Fruit fly (Drosophila melanogaster): ENCODE data around the gene mus201.

Gene mus201

DNA sequence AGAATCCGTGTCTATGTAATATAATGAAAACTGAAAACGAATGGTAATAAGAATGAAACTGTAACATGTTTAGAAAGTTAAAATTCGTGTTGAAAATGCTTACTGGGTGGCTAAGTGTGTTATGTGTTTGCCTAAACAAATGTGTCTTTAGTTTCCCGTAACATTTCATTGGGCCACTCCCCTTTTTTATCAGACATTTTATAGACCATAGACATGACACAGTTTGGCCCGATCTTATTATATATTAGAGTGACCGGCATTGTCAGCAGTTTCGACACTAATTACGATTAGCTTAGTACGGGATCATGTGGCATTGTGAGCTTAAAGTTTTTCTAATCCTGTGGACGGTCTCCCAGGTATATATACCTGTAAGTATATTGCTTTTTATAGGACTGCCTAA lies 39.1 kb downstream of the mus201 start, which contains the start of gene CheA29a:
Gene CheA29a, plus strand, starts transcription at position 301 of the 400 bp plus-strand sequence.
- TF ChIP-seq foxo (GFP tag; optimal IDR thresholded peaks at IDR 0.05) (no peak), dl (GFP tag; optimal IDR thresholded peaks at IDR 0.05; ENCODE audit: insufficient read depth in 1 of 2, partially characterized antibody in 2 of 2) (no peak), Abd-B (GFP tag; optimal IDR thresholded peaks at IDR 0.05) (no peak), Dfd (GFP tag; optimal IDR thresholded peaks at IDR 0.05) (no peak)

DNA sequence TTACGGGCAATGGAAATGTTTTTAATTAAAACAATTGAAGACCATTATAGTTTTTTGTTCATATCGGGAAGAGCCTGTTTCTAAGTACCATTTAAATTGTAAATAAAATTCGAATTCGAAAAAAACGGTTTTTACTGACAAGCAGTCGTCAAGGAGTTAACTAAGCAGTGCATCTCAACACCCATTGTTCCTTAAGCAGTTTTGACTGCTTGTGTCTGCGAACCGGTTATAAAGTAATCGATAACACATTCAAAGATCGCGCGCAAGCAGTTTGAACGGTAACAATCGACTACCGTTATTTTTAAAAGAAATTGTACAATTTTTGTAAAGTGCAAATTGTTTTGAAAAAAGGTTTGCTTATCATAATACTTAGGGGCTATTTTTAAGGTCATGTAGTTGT lies 40.0 kb downstream of the mus201 start:
- TF ChIP-seq Myc (optimal IDR thresholded peaks at IDR 0.05), result peak; percentile 74
- TF ChIP-seq N (GFP tag; optimal IDR thresholded peaks at IDR 0.05), result peak; percentile 83
- TF ChIP-seq Hr83 (GFP tag; optimal IDR thresholded peaks at IDR 0.05; ENCODE audit: poor library complexity, severe bottlenecking), result no peak

DNA sequence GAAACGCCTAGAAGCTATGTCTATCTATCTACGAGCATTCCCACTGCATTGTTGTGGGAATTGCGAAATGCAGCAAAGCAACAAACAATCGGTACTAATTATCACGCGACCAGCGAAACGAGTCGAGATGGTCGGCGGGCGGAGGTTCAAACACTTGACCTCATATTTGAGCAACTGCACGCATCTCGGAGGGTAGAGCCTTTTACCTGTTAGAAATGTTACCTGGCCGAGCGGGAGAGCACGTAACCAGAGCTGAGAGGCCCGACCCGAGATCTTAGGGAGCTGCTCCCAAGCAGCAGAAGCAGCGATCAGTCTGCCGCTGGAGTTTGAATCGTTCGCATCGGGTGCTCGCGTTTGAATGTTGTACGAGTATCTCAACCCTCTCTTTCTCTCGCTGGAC lies 40.4 kb downstream of the mus201 start:
- TF ChIP-seq pan (optimal IDR thresholded peaks at IDR 0.05) (no peak), br (GFP tag; optimal IDR thresholded peaks at IDR 0.05) (no peak), Abd-B (GFP tag; optimal IDR thresholded peaks at IDR 0.05) (no peak), lola (GFP tag; optimal IDR thresholded peaks at IDR 0.05) (no peak), CG32264 (GFP tag; optimal IDR thresholded peaks at IDR 0.05) (no peak), usp (GFP tag; optimal IDR thresholded peaks at IDR 0.05) (no peak), Rel (GFP tag; optimal IDR thresholded peaks at IDR 0.05) (no peak), Rel (tag; optimal IDR thresholded peaks at IDR 0.05) (no peak), sv (GFP tag; optimal IDR thresholded peaks at IDR 0.05) (no peak), OdsH (GFP tag; optimal IDR thresholded peaks at IDR 0.05) (no peak), N (GFP tag; optimal IDR thresholded peaks at IDR 0.05) (no peak), Sp1 (GFP tag; optimal IDR thresholded peaks at IDR 0.05) (no peak), Dif (GFP tag; optimal IDR thresholded peaks at IDR 0.05; ENCODE audit: partially characterized antibody) (peak; percentile 73), dsf (GFP tag; optimal IDR thresholded peaks at IDR 0.05; ENCODE audit: borderline replicate concordance) (no peak), dl (GFP tag; optimal IDR thresholded peaks at IDR 0.05; ENCODE audit: insufficient read depth in 1 of 2, partially characterized antibody in 2 of 2) (peak; percentile 68 to 70), CG9705 (GFP tag; optimal IDR thresholded peaks at IDR 0.05) (no peak), sage (GFP tag; optimal IDR thresholded peaks at IDR 0.05) (no peak), Hr83 (GFP tag; optimal IDR thresholded peaks at IDR 0.05; ENCODE audit: poor library complexity, severe bottlenecking) (peak; percentile 37), Myc (optimal IDR thresholded peaks at IDR 0.05) (no peak), Vsx2 (GFP tag; optimal IDR thresholded peaks at IDR 0.05; ENCODE audit: partially characterized antibody) (peak; percentile 29), tai (GFP tag; optimal IDR thresholded peaks at IDR 0.05) (no peak), Hnf4 (GFP tag; optimal IDR thresholded peaks at IDR 0.05) (no peak), rgr (GFP tag; optimal IDR thresholded peaks at IDR 0.05) (no peak), CrebA (GFP tag; optimal IDR thresholded peaks at IDR 0.05; ENCODE audit: borderline replicate concordance) (no peak)

DNA sequence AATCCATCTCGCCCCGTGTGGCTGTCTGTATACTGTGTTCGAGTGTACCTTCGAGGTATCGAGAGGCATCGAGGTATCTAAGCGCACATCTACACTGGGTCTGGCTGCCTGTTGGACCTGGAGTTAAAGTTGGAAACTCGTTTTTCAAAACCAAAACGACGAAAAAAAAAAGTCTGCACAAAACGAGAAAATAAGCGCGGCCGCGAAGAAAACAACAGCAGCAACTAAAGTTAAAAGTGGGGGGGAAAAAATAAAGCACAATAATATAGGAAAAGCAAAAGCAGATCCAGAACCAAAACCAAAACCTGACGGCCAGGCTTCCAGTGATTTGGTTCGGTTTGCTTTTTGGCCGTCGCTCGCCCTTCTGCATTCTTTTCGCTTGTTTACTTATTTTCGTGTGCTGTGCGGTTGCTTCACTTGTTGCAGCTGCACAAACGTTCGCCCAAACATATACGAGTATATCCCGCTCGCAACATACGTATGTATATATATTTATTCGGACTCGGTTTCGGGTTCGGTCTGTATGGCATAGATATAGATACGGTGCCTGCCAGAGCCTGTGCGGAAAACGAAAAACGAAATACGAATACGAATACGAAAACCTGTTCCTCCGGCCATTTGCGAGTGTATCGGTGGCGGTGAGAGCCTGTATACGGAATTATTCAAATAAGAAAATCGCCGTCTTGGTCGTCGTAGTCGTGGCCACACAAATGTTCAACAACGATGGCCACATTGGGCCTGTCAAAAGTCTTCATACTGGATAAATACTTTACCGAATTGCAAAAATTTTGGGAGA lies 41.1 kb downstream of the mus201 start:
- TF ChIP-seq psq (GFP tag; optimal IDR thresholded peaks at IDR 0.05) (peak; percentile 45), CrebA (GFP tag; optimal IDR thresholded peaks at IDR 0.05; ENCODE audit: borderline replicate concordance) (peak; percentile 90), sv (GFP tag; optimal IDR thresholded peaks at IDR 0.05) (no peak), sage (GFP tag; optimal IDR thresholded peaks at IDR 0.05) (peak; percentile 47), pan (optimal IDR thresholded peaks at IDR 0.05) (no peak), brk (GFP tag; optimal IDR thresholded peaks at IDR 0.05) (peak; percentile 67), Vsx2 (GFP tag; optimal IDR thresholded peaks at IDR 0.05; ENCODE audit: partially characterized antibody) (peak; percentile 13), Sp1 (GFP tag; optimal IDR thresholded peaks at IDR 0.05) (peak; percentile 84), fru (GFP tag; optimal IDR thresholded peaks at IDR 0.05) (peak; percentile 10), GATAd (GFP tag; optimal IDR thresholded peaks at IDR 0.05) (no peak), Mio (GFP tag; optimal IDR thresholded peaks at IDR 0.05) (no peak), Rel (GFP tag; optimal IDR thresholded peaks at IDR 0.05) (peak; percentile 86), Rel (tag; optimal IDR thresholded peaks at IDR 0.05) (peak; percentile 3)

DNA sequence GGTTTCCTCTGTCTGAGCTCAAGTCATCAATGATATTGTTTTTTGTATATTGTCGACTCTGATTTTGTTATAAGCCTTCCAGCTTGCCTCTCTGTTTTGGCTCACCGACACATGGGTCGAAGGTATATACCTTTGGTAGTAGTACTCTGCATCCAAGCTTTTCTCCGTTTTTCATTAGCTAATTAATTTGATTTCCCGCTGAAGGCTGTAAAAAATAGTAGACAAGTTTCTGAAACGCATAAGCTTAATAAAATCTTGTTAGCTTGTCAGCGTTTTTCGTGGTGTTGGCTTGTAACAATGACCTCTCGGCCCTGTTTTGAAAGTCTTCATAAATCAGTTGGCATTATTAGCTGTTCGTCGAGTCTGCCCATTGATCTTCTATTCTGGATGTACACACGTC lies 42.9 kb downstream of the mus201 start:
- no peak for TF ChIP-seq dl (GFP tag; optimal IDR thresholded peaks at IDR 0.05; ENCODE audit: insufficient read depth in 1 of 2, partially characterized antibody in 2 of 2)
- TF ChIP-seq lola (GFP tag; optimal IDR thresholded peaks at IDR 0.05), result no peak
- no peak for TF ChIP-seq Vsx2 (GFP tag; optimal IDR thresholded peaks at IDR 0.05; ENCODE audit: partially characterized antibody)
- no peak for TF ChIP-seq N (GFP tag; optimal IDR thresholded peaks at IDR 0.05)
